Fruit fly (Drosophila melanogaster) whole organism, adult: ENCODE data around the gene CG42535.

Experiments used
- CG12768 ChIP-seq: fragments of 200-800 bp; sonication (Bioruptor generic); optimal IDR thresholded peaks from 2 replicates; lab custom pipeline; 2017; ENCODE audit warnings: missing biosample characterization, missing genetic modification characterization, mild to moderate bottlenecking, moderate library complexity, missing genetic modification reagents
- CG1620 ChIP-seq: fragments of 200-800 bp; sonication (Bioruptor generic); optimal IDR thresholded peaks from 2 replicates; lab custom pipeline; 2016; ENCODE audit warnings: missing biosample characterization, missing genetic modification characterization
- CG7101 ChIP-seq: fragments of 200-800 bp; sonication (Bioruptor generic); optimal IDR thresholded peaks from 2 replicates; lab custom pipeline; 2018; ENCODE audit warnings: missing biosample characterization, mild to moderate bottlenecking, missing genetic modification characterization, moderate library complexity
- Hr96 ChIP-seq: fragments of 200-800 bp; sonication (Bioruptor generic); optimal IDR thresholded peaks from 2 replicates; lab custom pipeline; 2016; ENCODE audit warnings: missing biosample characterization, missing genetic modification characterization
- cnc ChIP-seq, 2 experiments: fragments of >200 bp; optimal IDR thresholded peaks; 2 replicates each; lab custom pipeline; 2017
- pad ChIP-seq: fragments of 200-800 bp; sonication (Bioruptor generic); optimal IDR thresholded peaks from 3 replicates; lab custom pipeline; 2017; ENCODE audit warnings: missing biosample characterization, missing genetic modification characterization, mild to moderate bottlenecking, moderate library complexity, missing genetic modification reagents
- toe ChIP-seq: fragments of 200-800 bp; sonication (Bioruptor generic); optimal IDR thresholded peaks from 2 replicates; lab custom pipeline; 2016; ENCODE audit warnings: missing biosample characterization, missing genetic modification characterization

- TF ChIP-seq CG7101 (tag; lab: Kevin White, UChicago) (no peak), CG12768 (GFP tag; lab: Kevin White, UChicago) (no peak), cnc (optimal IDR thresholded peaks at IDR 0.05; lab: Kevin White, UChicago) (no peak), Hr96 (GFP tag; lab: Kevin White, UChicago) (no peak), CG1620 (no peak), pad (GFP tag; lab: Kevin White, UChicago) (no peak), toe (GFP tag; lab: Kevin White, UChicago) (no peak)
Measured at dm6 chr3L:10677816-10678215, 47.1 kb upstream of the CG42535 start.
